Worm (Caenorhabditis elegans) whole organism, L3 larva: ENCODE results near the gene R102.1.

Experiments
- ceh-82 ChIP-seq: fragments of 150-350 bp; optimal IDR thresholded peaks from 2 replicates; lab custom pipeline; 2014; ENCODE audit warnings: missing biosample characterization, missing genetic modification characterization
- fos-1 ChIP-seq: fragments of 150-350 bp; optimal IDR thresholded peaks from 2 replicates; lab custom pipeline; 2014; ENCODE audit warnings: missing biosample characterization, missing genetic modification characterization
- lin-39 ChIP-seq: fragments of 150-350 bp; optimal IDR thresholded peaks from 2 replicates; lab custom pipeline; 2018; ENCODE audit warnings: missing biosample characterization, missing genetic modification reagents, missing genetic modification characterization
- nfya-1 ChIP-seq: sonication (generic microtip); optimal IDR thresholded peaks from 2 replicates; lab custom pipeline; 2017; ENCODE audit warnings: missing genetic modification characterization, mild to moderate bottlenecking, missing compliant biosample characterization, antibody characterized with exemption, moderate library complexity; ENCODE audit not compliant: insufficient read depth
- nhr-11 ChIP-seq: fragments of 150-350 bp; optimal IDR thresholded peaks from 2 replicates; lab custom pipeline; 2014; ENCODE audit warnings: missing biosample characterization, missing genetic modification characterization
- nhr-23 ChIP-seq: fragments of 150-350 bp; optimal IDR thresholded peaks from 2 replicates; lab custom pipeline; 2014; ENCODE audit warnings: missing biosample characterization, missing genetic modification reagents, missing genetic modification characterization
- pqm-1 ChIP-seq: fragments of 150-350 bp; optimal IDR thresholded peaks from 2 replicates; lab custom pipeline; 2017; ENCODE audit warnings: missing biosample characterization, missing genetic modification characterization, inconsistent platforms
- unc-62 ChIP-seq: fragments of 150-350 bp; sonication (generic microtip); optimal IDR thresholded peaks from 4 replicates; lab custom pipeline; 2014; ENCODE audit warnings: missing biosample characterization, missing genetic modification reagents, missing genetic modification characterization

DNA sequence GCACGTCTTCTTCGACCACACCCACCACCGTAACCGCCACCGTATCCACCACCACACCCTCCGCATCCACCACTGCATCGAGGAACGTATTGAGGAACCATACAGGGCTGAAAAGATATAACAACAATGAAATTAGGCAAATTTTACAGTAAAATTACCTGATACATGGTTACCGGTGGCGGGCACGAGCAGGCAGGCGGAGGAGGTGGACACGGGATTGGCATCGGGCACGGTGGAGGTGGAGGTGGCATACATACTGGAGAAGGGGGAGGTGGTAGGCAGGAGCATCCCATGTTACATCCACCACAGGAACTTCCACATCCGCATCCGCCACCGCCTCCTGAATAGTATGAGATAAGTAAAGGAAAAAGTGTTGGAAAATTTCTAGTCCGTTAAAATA lies 12.6 kb downstream of the R102.1 start:
- TF ChIP-seq nhr-11 = no peak
- TF ChIP-seq fos-1 (tag; lab: Kevin White, UChicago) = no peak
- no peak for TF ChIP-seq unc-62 (GFP tag; lab: Kevin White, UChicago)
- TF ChIP-seq pqm-1 (tag; lab: Kevin White, UChicago) = no peak
- TF ChIP-seq nfya-1 = no peak
- no peak for TF ChIP-seq lin-39 (tag; lab: Kevin White, UChicago)
- TF ChIP-seq nhr-23 (tag; lab: Kevin White, UChicago) = no peak
- no peak for TF ChIP-seq ceh-82
